Worm (Caenorhabditis elegans): Measurements from ENCODE around the gene Y41C4A.7.

Y41C4A.7 gene

ce11 chrIII:11683038-11683437, 15.6 kb upstream of the Y41C4A.7 start:
- TF ChIP-seq efl-1 (optimal IDR thresholded peaks at IDR 0.05), result no peak
- TF ChIP-seq efl-1 (GFP tag; optimal IDR thresholded peaks at IDR 0.05 in 1 of 2), result peak in 1 of 2 experiments; percentile 17
- no peak for TF ChIP-seq vab-15 (tag; optimal IDR thresholded peaks at IDR 0.05)

- TF ChIP-seq fkh-8 (tag; optimal IDR thresholded peaks at IDR 0.05) (peak; percentile 11), C34B4.2 (tag; optimal IDR thresholded peaks at IDR 0.05) (no peak)
These were observed 14.9 kb upstream of the Y41C4A.7 start for ce11 chrIII:11683790-11684189.

ce11 chrIII:11684770-11685169, 13.9 kb upstream of the Y41C4A.7 start:
- TF ChIP-seq irx-1 (tag; optimal IDR thresholded peaks at IDR 0.05) (no peak), elt-2 (tag; optimal IDR thresholded peaks at IDR 0.05) (peak; percentile 71), nhr-47 (tag; optimal IDR thresholded peaks at IDR 0.05) (no peak), ama-1 (optimal IDR thresholded peaks at IDR 0.05) (no peak), nhr-12 (tag; optimal IDR thresholded peaks at IDR 0.05) (no peak), hlh-4 (tag; optimal IDR thresholded peaks at IDR 0.05) (no peak), lsy-2 (tag; optimal IDR thresholded peaks at IDR 0.05) (peak in 1 of 2 experiments; percentile 1), C16A3.4 (tag; optimal IDR thresholded peaks at IDR 0.05) (no peak), nhr-11 (tag; optimal IDR thresholded peaks at IDR 0.05) (no peak), elt-3 (tag; optimal IDR thresholded peaks at IDR 0.05) (peak in 1 of 6 experiments; percentile 29), fkh-8 (tag; optimal IDR thresholded peaks at IDR 0.05) (peak; percentile 22), nhr-90 (tag; optimal IDR thresholded peaks at IDR 0.05; ENCODE audit: poor library complexity) (peak; percentile 5), nhr-71 (tag; optimal IDR thresholded peaks at IDR 0.05) (peak; percentile 37), egl-27 (tag; optimal IDR thresholded peaks at IDR 0.05) (no peak), nhr-85 (tag) (peak; percentile 60), C34B4.2 (tag; optimal IDR thresholded peaks at IDR 0.05) (no peak), ceh-90 (tag; optimal IDR thresholded peaks at IDR 0.05) (no peak), nhr-20 (tag; optimal IDR thresholded peaks at IDR 0.05) (peak; percentile 24), snpc-4 (tag; optimal IDR thresholded peaks at IDR 0.05) (no peak), rnt-1 (tag; optimal IDR thresholded peaks at IDR 0.05) (no peak), nhr-77 (tag; optimal IDR thresholded peaks at IDR 0.05) (peak; percentile 3), dsc-1 (tag; optimal IDR thresholded peaks at IDR 0.05) (peak; percentile 39), efl-1 (optimal IDR thresholded peaks at IDR 0.05) (no peak), efl-1 (GFP tag; optimal IDR thresholded peaks at IDR 0.05 in 1 of 2) (no peak), lin-39 (tag; optimal IDR thresholded peaks at IDR 0.05) (no peak), isw-1 (GFP tag; IDR thresholded peaks at IDR 0.05) (no peak), zag-1 (tag; optimal IDR thresholded peaks at IDR 0.05) (no peak), lin-14 (GFP tag; optimal IDR thresholded peaks at IDR 0.05) (peak; percentile 37), fkh-4 (tag; optimal IDR thresholded peaks at IDR 0.05; ENCODE audit: borderline replicate concordance) (no peak), lin-35 (GFP tag; optimal IDR thresholded peaks at IDR 0.05) (peak in 1 of 2 experiments; percentile 49), fos-1 (tag; optimal IDR thresholded peaks at IDR 0.05) (no peak), snu-23 (GFP tag; optimal IDR thresholded peaks at IDR 0.05) (peak; percentile 9), hpl-2 (GFP tag; optimal IDR thresholded peaks at IDR 0.05) (no peak), blmp-1 (tag; optimal IDR thresholded peaks at IDR 0.05) (peak; percentile 29), ceh-88 (GFP tag; IDR thresholded peaks at IDR 0.05) (no peak)

DNA sequence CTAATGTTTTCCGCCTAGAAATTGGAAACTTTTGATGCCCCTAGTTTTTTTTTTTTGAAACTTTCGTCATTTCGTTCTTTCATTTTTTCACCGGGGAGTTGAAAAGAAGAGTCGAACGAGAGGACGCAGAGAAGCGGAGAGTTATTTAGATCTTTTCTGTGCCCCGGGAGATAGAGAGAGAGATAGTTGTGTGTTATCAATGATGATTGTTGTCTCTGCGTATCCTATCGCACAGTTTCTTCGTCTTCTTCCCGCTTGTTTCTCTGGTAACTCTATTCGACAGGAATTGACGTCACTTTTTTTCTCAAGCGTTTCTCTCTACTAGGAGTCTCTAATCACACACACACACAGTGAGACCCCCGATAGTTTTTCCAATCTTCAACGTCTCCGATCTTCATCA, 9.4 kb upstream of the Y41C4A.7 start:
- no peak for TF ChIP-seq hlh-17 (GFP tag; optimal IDR thresholded peaks at IDR 0.05; ENCODE audit: borderline replicate concordance)
- TF ChIP-seq egl-27 (tag; optimal IDR thresholded peaks at IDR 0.05), result peak in 1 of 2 experiments; percentile 33
- no peak for TF ChIP-seq fkh-10 (GFP tag; optimal IDR thresholded peaks at IDR 0.05)
- peak; percentile 77 for TF ChIP-seq nhr-20 (tag; optimal IDR thresholded peaks at IDR 0.05)
- TF ChIP-seq egl-13 (tag; optimal IDR thresholded peaks at IDR 0.05), result no peak
- TF ChIP-seq ztf-11 (tag; optimal IDR thresholded peaks at IDR 0.05), result no peak
- peak; percentile 73 for TF ChIP-seq blmp-1 (tag; optimal IDR thresholded peaks at IDR 0.05)
- no peak for TF ChIP-seq lin-15B (tag; optimal IDR thresholded peaks at IDR 0.05)
- no peak for TF ChIP-seq nhr-11 (tag; optimal IDR thresholded peaks at IDR 0.05)
- TF ChIP-seq Y116A8C.19 (tag; optimal IDR thresholded peaks at IDR 0.05; ENCODE audit: borderline replicate concordance), result no peak
- no peak for TF ChIP-seq zip-4 (GFP tag; optimal IDR thresholded peaks at IDR 0.05)
- TF ChIP-seq ama-1 (optimal IDR thresholded peaks at IDR 0.05), result no peak
- no peak for TF ChIP-seq efl-3 (GFP tag; optimal IDR thresholded peaks at IDR 0.05)
- no peak for TF ChIP-seq isw-1 (GFP tag; IDR thresholded peaks at IDR 0.05)
- TF ChIP-seq elt-3 (tag; optimal IDR thresholded peaks at IDR 0.05), result peak in 4 of 6 experiments; percentile 35 to 95 (median 82)
- TF ChIP-seq nhr-28 (tag; optimal IDR thresholded peaks at IDR 0.05), result no peak
- no peak for TF ChIP-seq aha-1 (tag; optimal IDR thresholded peaks at IDR 0.05)
- no peak for TF ChIP-seq unc-30 (tag; optimal IDR thresholded peaks at IDR 0.05)
- TF ChIP-seq C16A3.4 (tag; optimal IDR thresholded peaks at IDR 0.05), result peak; percentile 61
- no peak for TF ChIP-seq C04F5.9 (tag; optimal IDR thresholded peaks at IDR 0.05)
- peak; percentile 29 to 41 for TF ChIP-seq efl-1 (optimal IDR thresholded peaks at IDR 0.05)
- TF ChIP-seq efl-1 (GFP tag; optimal IDR thresholded peaks at IDR 0.05 in 1 of 2), result peak; percentile 18 to 94
